Fruit fly (Drosophila melanogaster) whole organism, embryonic: ENCODE data around the gene CG13114.
A peak's percentile ranks its signal among the peaks of the same experiment; 100 is the strongest.

Experiments used
- Abd-B ChIP-seq: fragments of 200-800 bp; sonication (Bioruptor generic); optimal IDR thresholded peaks from 2 replicates; lab custom pipeline; 2018; ENCODE audit warnings: missing biosample characterization, mild to moderate bottlenecking, missing genetic modification characterization, moderate library complexity
- BEAF-32 ChIP-seq: fragments of 200-800 bp; sonication (Bioruptor generic); optimal IDR thresholded peaks from 3 replicates; lab custom pipeline; 2017; ENCODE audit warnings: missing biosample characterization, missing genetic modification characterization, mild to moderate bottlenecking, moderate library complexity, missing genetic modification reagents
- Blimp-1 ChIP-seq: fragments of 200-800 bp; sonication (Bioruptor generic); optimal IDR thresholded peaks from 3 replicates; lab custom pipeline; 2018; ENCODE audit warnings: missing biosample characterization, missing genetic modification characterization, mild to moderate bottlenecking, moderate library complexity, missing genetic modification reagents
- BtbVII ChIP-seq: fragments of 200-800 bp; sonication (Bioruptor generic); optimal IDR thresholded peaks from 3 replicates; lab custom pipeline; 2017; ENCODE audit warnings: missing biosample characterization, mild to moderate bottlenecking, missing genetic modification characterization
- Bteb2 ChIP-seq: fragments of 200-800 bp; sonication (Bioruptor generic); optimal IDR thresholded peaks from 2 replicates; lab custom pipeline; 2016; ENCODE audit warnings: missing biosample characterization, missing genetic modification characterization
- CG10209 ChIP-seq: fragments of 200-800 bp; sonication (Bioruptor generic); optimal IDR thresholded peaks from 3 replicates; lab custom pipeline; 2017; ENCODE audit warnings: missing biosample characterization, mild to moderate bottlenecking, missing genetic modification characterization, missing genetic modification reagents
- CG11085 ChIP-seq: fragments of 200-800 bp; sonication (Bioruptor generic); IDR thresholded peaks from 2 replicates; pipeline ENCODE4 v1.3.6; 2022; ENCODE audit warnings: missing biosample characterization, missing genetic modification characterization
- CG11398 ChIP-seq: fragments of 200-800 bp; sonication (Bioruptor generic); optimal IDR thresholded peaks from 2 replicates; lab custom pipeline; 2016; ENCODE audit warnings: missing biosample characterization, missing genetic modification characterization
- CG11504 ChIP-seq: fragments of 200-800 bp; sonication (Bioruptor generic); optimal IDR thresholded peaks from 3 replicates; lab custom pipeline; 2019; ENCODE audit warnings: missing biosample characterization, mild to moderate bottlenecking, missing genetic modification characterization, moderate library complexity
- CG13424 ChIP-seq: fragments of 200-800 bp; sonication (Bioruptor generic); optimal IDR thresholded peaks from 2 replicates; lab custom pipeline; 2019; ENCODE audit warnings: missing biosample characterization, mild to moderate bottlenecking, missing genetic modification characterization, moderate library complexity
- CG14965 ChIP-seq: fragments of 200-800 bp; sonication (Bioruptor generic); optimal IDR thresholded peaks from 2 replicates; lab custom pipeline; 2016; ENCODE audit warnings: missing biosample characterization, missing genetic modification characterization, borderline replicate concordance
- CG1603 ChIP-seq: fragments of 200-800 bp; sonication (Bioruptor generic); optimal IDR thresholded peaks from 2 replicates; lab custom pipeline; 2019; ENCODE audit warnings: missing biosample characterization, mild to moderate bottlenecking, missing genetic modification characterization, moderate library complexity
- CG17359 ChIP-seq: fragments of 200-800 bp; sonication (Bioruptor generic); optimal IDR thresholded peaks from 3 replicates; lab custom pipeline; 2018; ENCODE audit warnings: missing biosample characterization, mild to moderate bottlenecking, missing genetic modification characterization, moderate library complexity
- CG17829 ChIP-seq: fragments of 200-800 bp; optimal IDR thresholded peaks from 2 replicates; lab custom pipeline; 2019; ENCODE audit warnings: missing biosample characterization, mild to moderate bottlenecking, missing genetic modification characterization, moderate library complexity
- CG18599 ChIP-seq: fragments of 200-800 bp; sonication (Bioruptor generic); optimal IDR thresholded peaks from 3 replicates; lab custom pipeline; 2017; ENCODE audit warnings: missing biosample characterization, missing genetic modification characterization, mild to moderate bottlenecking, moderate library complexity, missing genetic modification reagents
- CG2116 ChIP-seq: fragments of 200-800 bp; sonication (Bioruptor generic); optimal IDR thresholded peaks from 3 replicates; lab custom pipeline; 2018; ENCODE audit warnings: missing biosample characterization, mild to moderate bottlenecking, missing genetic modification characterization
- CG32772 ChIP-seq: fragments of 200-800 bp; sonication (Bioruptor generic); IDR thresholded peaks from 2 replicates; pipeline ENCODE4 v1.3.6; 2022; ENCODE audit warnings: missing biosample characterization, missing genetic modification characterization
- CG6689 ChIP-seq: fragments of 200-800 bp; sonication (Bioruptor generic); IDR thresholded peaks from 2 replicates; pipeline ENCODE4 v1.3.6; 2022; ENCODE audit warnings: missing biosample characterization, missing genetic modification characterization
- CG7357 ChIP-seq: fragments of 200-800 bp; sonication (Bioruptor generic); IDR thresholded peaks from 3 replicates; pipeline ENCODE4 v1.3.6; 2022; ENCODE audit warnings: missing biosample characterization, missing genetic modification characterization
- CG8089 ChIP-seq: fragments of 200-800 bp; sonication (Bioruptor generic); optimal IDR thresholded peaks from 3 replicates; lab custom pipeline; 2016; ENCODE audit warnings: missing biosample characterization, missing genetic modification characterization
- CTCF ChIP-seq: fragments of 200-800 bp; sonication (Bioruptor generic); optimal IDR thresholded peaks from 2 replicates; lab custom pipeline; 2017; ENCODE audit warnings: missing biosample characterization, mild to moderate bottlenecking, missing genetic modification characterization, moderate library complexity
- D19B ChIP-seq: fragments of 200-800 bp; sonication (Bioruptor generic); optimal IDR thresholded peaks from 2 replicates; lab custom pipeline; 2017; ENCODE audit warnings: missing biosample characterization, mild to moderate bottlenecking, missing genetic modification characterization
- Dref ChIP-seq: fragments of 200-800 bp; sonication (Bioruptor generic); IDR thresholded peaks from 2 replicates; pipeline ENCODE4 v1.3.6; 2022; ENCODE audit warnings: missing biosample characterization, missing genetic modification characterization
- Ets97D ChIP-seq: fragments of 200-800 bp; sonication (Bioruptor generic); optimal IDR thresholded peaks from 3 replicates; lab custom pipeline; 2016; ENCODE audit warnings: missing biosample characterization, missing genetic modification characterization
- HmgZ ChIP-seq: fragments of 200-800 bp; sonication (Bioruptor generic); optimal IDR thresholded peaks from 2 replicates; lab custom pipeline; 2018; ENCODE audit warnings: missing biosample characterization, mild to moderate bottlenecking, missing genetic modification characterization
- Lhr ChIP-seq: fragments of 200-800 bp; sonication (Bioruptor generic); optimal IDR thresholded peaks from 3 replicates; lab custom pipeline; 2017; ENCODE audit warnings: mild to moderate bottlenecking, missing biosample characterization, missing genetic modification reagents, missing genetic modification characterization
- Meics ChIP-seq: fragments of 200-800 bp; sonication (Bioruptor generic); optimal IDR thresholded peaks from 2 replicates; lab custom pipeline; 2017; ENCODE audit warnings: missing biosample characterization, mild to moderate bottlenecking, missing genetic modification characterization
- NK7.1 ChIP-seq: fragments of 200-800 bp; sonication (Bioruptor generic); optimal IDR thresholded peaks from 3 replicates; lab custom pipeline; 2016; ENCODE audit warnings: missing biosample characterization, missing genetic modification characterization
- Ptx1 ChIP-seq: fragments of 200-800 bp; sonication (Bioruptor generic); IDR thresholded peaks from 2 replicates; pipeline ENCODE4 v1.3.6; 2022; ENCODE audit warnings: missing biosample characterization, missing genetic modification characterization
- Rfx ChIP-seq: fragments of 200-800 bp; sonication (Bioruptor generic); IDR thresholded peaks from 2 replicates; pipeline ENCODE4 v1.3.6; 2022; ENCODE audit warnings: missing biosample characterization, missing genetic modification characterization
- caup ChIP-seq: fragments of 200-800 bp; sonication (Bioruptor generic); optimal IDR thresholded peaks from 3 replicates; lab custom pipeline; 2017; ENCODE audit warnings: missing biosample characterization, mild to moderate bottlenecking, missing genetic modification characterization, moderate library complexity; ENCODE audit not compliant: severe bottlenecking
- chn ChIP-seq: fragments of 200-800 bp; sonication (Bioruptor generic); optimal IDR thresholded peaks from 2 replicates; lab custom pipeline; 2016; ENCODE audit warnings: missing biosample characterization, missing genetic modification characterization
- exex ChIP-seq: fragments of 200-800 bp; sonication (Bioruptor generic); optimal IDR thresholded peaks from 4 replicates; lab custom pipeline; 2018; ENCODE audit warnings: missing biosample characterization, mild to moderate bottlenecking, missing genetic modification characterization, moderate library complexity
- gem ChIP-seq: fragments of 200-800 bp; sonication (Bioruptor generic); optimal IDR thresholded peaks from 2 replicates; lab custom pipeline; 2019; ENCODE audit warnings: missing biosample characterization, mild to moderate bottlenecking, missing genetic modification characterization, moderate library complexity
- gt ChIP-seq: fragments of 200-800 bp; sonication (Bioruptor generic); IDR thresholded peaks from 2 replicates; pipeline ENCODE4 v1.3.6; 2022; ENCODE audit warnings: missing biosample characterization, missing genetic modification characterization
- ind ChIP-seq: fragments of 200-800 bp; sonication (Bioruptor generic); optimal IDR thresholded peaks from 3 replicates; lab custom pipeline; 2016; ENCODE audit warnings: missing biosample characterization, missing genetic modification characterization
- lov ChIP-seq, 2 experiments: fragments of 200-800 bp in 1 of 2; fragments of >200 bp in 1 of 2; sonication (Bioruptor generic) in 1 of 2; IDR thresholded peaks in 1 of 2; optimal IDR thresholded peaks in 1 of 2; 2 replicates in 1 of 2; 3 replicates in 1 of 2; pipeline versions ENCODE4 v1.3.6 to Lab custom; 2017 to 2022; ENCODE audit warnings: missing biosample characterization in 1 of 2, missing genetic modification characterization in 1 of 2
- pan ChIP-seq, 4 experiments: fragments of >200 bp in 3 of 4; fragments of 200-800 bp in 1 of 4; sonication (Bioruptor generic) in 1 of 4; optimal IDR thresholded peaks in 3 of 4; IDR thresholded peaks in 1 of 4; 2 replicates each; pipeline versions ENCODE4 v1.3.6 to Lab custom; 2017 to 2022; ENCODE audit warnings: missing biosample characterization in 2 of 4, missing genetic modification characterization in 2 of 4, mixed read lengths in 1 of 4
- pita ChIP-seq: fragments of 200-800 bp; sonication (Bioruptor generic); optimal IDR thresholded peaks from 2 replicates; lab custom pipeline; 2017; ENCODE audit warnings: missing biosample characterization, mild to moderate bottlenecking, missing genetic modification characterization
- pnt ChIP-seq: fragments of 200-800 bp; sonication (Bioruptor generic); optimal IDR thresholded peaks from 3 replicates; lab custom pipeline; 2016; ENCODE audit warnings: missing biosample characterization, missing genetic modification characterization
- ranshi ChIP-seq: fragments of 200-800 bp; sonication (Bioruptor generic); IDR thresholded peaks from 2 replicates; pipeline ENCODE4 v1.3.6; 2022; ENCODE audit warnings: missing biosample characterization, missing genetic modification characterization
- row ChIP-seq: fragments of 200-800 bp; sonication (Bioruptor generic); IDR thresholded peaks from 3 replicates; pipeline ENCODE4 v1.3.6; 2022; ENCODE audit warnings: missing biosample characterization, missing genetic modification characterization
- sens ChIP-seq: fragments of 200-800 bp; sonication (Bioruptor generic); peaks from one replicate; lab custom pipeline; 2016; ENCODE audit warnings: missing biosample characterization, missing genetic modification characterization
- tin ChIP-seq: fragments of 200-800 bp; sonication (Bioruptor generic); optimal IDR thresholded peaks from 3 replicates; lab custom pipeline; 2016; ENCODE audit warnings: missing biosample characterization, missing genetic modification characterization
- tio ChIP-seq: fragments of 200-800 bp; sonication (Bioruptor generic); optimal IDR thresholded peaks from 2 replicates; lab custom pipeline; 2017; ENCODE audit warnings: missing biosample characterization, missing genetic modification characterization, inconsistent platforms
- tna ChIP-seq: fragments of 200-800 bp; sonication (Bioruptor generic); IDR thresholded peaks from 2 replicates; pipeline ENCODE4 v1.3.6; 2022; ENCODE audit warnings: missing biosample characterization, missing genetic modification characterization; ENCODE audit not compliant: partially characterized antibody
- toy ChIP-seq: fragments of 200-800 bp; sonication (Bioruptor generic); IDR thresholded peaks from 2 replicates; pipeline ENCODE4 v1.3.6; 2022; ENCODE audit warnings: missing biosample characterization, missing genetic modification characterization
- trem ChIP-seq: fragments of 200-800 bp; optimal IDR thresholded peaks from 3 replicates; lab custom pipeline; 2019; ENCODE audit warnings: missing biosample characterization, mild to moderate bottlenecking, missing genetic modification characterization, moderate library complexity
- tx ChIP-seq: fragments of 200-800 bp; sonication (Bioruptor generic); optimal IDR thresholded peaks from 2 replicates; lab custom pipeline; 2016; ENCODE audit warnings: missing biosample characterization, missing genetic modification characterization
- wek ChIP-seq: fragments of 200-800 bp; sonication (Bioruptor generic); optimal IDR thresholded peaks from 3 replicates; lab custom pipeline; 2018; ENCODE audit warnings: missing biosample characterization, mild to moderate bottlenecking, missing genetic modification characterization, moderate library complexity

CG13114 gene

dm6 chr2L:9539988-9540573 lies 5.5 kb upstream of the CG13114 start, which contains the start of gene CG17855 (continued):
- TF ChIP-seq BtbVII (GFP tag; lab: Kevin White, UChicago) = no peak
- no peak for TF ChIP-seq toy (GFP tag; lab: Robert Waterston, UW)
- peak; percentile 43 for TF ChIP-seq pita (GFP tag; lab: Kevin White, UChicago)
- peak; percentile 15 for TF ChIP-seq Ets97D
- no peak for TF ChIP-seq tin (GFP tag; lab: Kevin White, UChicago)
- no peak for TF ChIP-seq CG8089 (GFP tag; lab: Kevin White, UChicago)
- no peak for TF ChIP-seq chn (GFP tag; lab: Kevin White, UChicago)
- TF ChIP-seq Meics (GFP tag; lab: Kevin White, UChicago) = no peak
- TF ChIP-seq pnt (GFP tag; lab: Kevin White, UChicago) = no peak
- TF ChIP-seq tx (GFP tag; lab: Kevin White, UChicago) = no peak
- no peak for TF ChIP-seq CG10209 (GFP tag; lab: Kevin White, UChicago)
- TF ChIP-seq CG2116 (GFP tag; lab: Kevin White, UChicago) = peak; percentile 89
- no peak for TF ChIP-seq Blimp-1 (GFP tag; lab: Kevin White, UChicago)
- TF ChIP-seq Abd-B (GFP tag; lab: Kevin White, UChicago) = no peak
- no peak for TF ChIP-seq CG11085 (GFP tag; lab: Robert Waterston, UW)
- no peak for TF ChIP-seq CG7357 (GFP tag; lab: Robert Waterston, UW)
- no peak for TF ChIP-seq CG32772 (GFP tag; lab: Robert Waterston, UW)
- TF ChIP-seq CG17359 (tag; lab: Kevin White, UChicago) = peak; percentile 0
- TF ChIP-seq tio = no peak
- TF ChIP-seq CG1603 = no peak
- TF ChIP-seq trem (tag; lab: Kevin White, UChicago) = no peak
- TF ChIP-seq CTCF (GFP tag; lab: Kevin White, UChicago) = peak; percentile 95
- no peak for TF ChIP-seq HmgZ (tag; lab: Kevin White, UChicago)
- TF ChIP-seq CG17829 (tag; lab: Kevin White, UChicago) = peak; percentile 42
- TF ChIP-seq Ptx1 = no peak
- TF ChIP-seq row (GFP tag; lab: Robert Waterston, UW) = no peak
- TF ChIP-seq caup (GFP tag; lab: Kevin White, UChicago) = no peak
- TF ChIP-seq gem (tag; lab: Kevin White, UChicago) = no peak
- peak; percentile 5 for TF ChIP-seq Lhr
- TF ChIP-seq pan (optimal IDR thresholded peaks at IDR 0.05; lab: Kevin White, UChicago) = no peak
- TF ChIP-seq pan (GFP tag; optimal IDR thresholded peaks at IDR 0.05 in 1 of 2, IDR thresholded peaks at IDR 0.05 in 1 of 2) = no peak
- TF ChIP-seq CG13424 (tag; lab: Kevin White, UChicago) = no peak
- TF ChIP-seq gt (GFP tag; lab: Robert Waterston, UW) = no peak
- TF ChIP-seq NK7.1 = no peak
- TF ChIP-seq Rfx (GFP tag; lab: Robert Waterston, UW) = peak; percentile 32; the same call in 1 of the 2 replicates
- peak; percentile 43 for TF ChIP-seq Dref (GFP tag; lab: Robert Waterston, UW)
- TF ChIP-seq lov (optimal IDR thresholded peaks at IDR 0.05; lab: Kevin White, UChicago) = no peak
- TF ChIP-seq lov (GFP tag; IDR thresholded peaks at IDR 0.05; lab: Robert Waterston, UW) = no peak
- no peak for TF ChIP-seq Bteb2
- peak; percentile 21 for TF ChIP-seq BEAF-32 (GFP tag; lab: Kevin White, UChicago)
- no peak for TF ChIP-seq D19B (GFP tag; lab: Kevin White, UChicago)
- no peak for TF ChIP-seq CG11504
- TF ChIP-seq tna (GFP tag; lab: Robert Waterston, UW) = no peak
- TF ChIP-seq exex = peak; percentile 15
- TF ChIP-seq CG11398 = no peak
- peak; percentile 14 for TF ChIP-seq sens (GFP tag; lab: Kevin White, UChicago)
- TF ChIP-seq ind = no peak
- TF ChIP-seq ranshi (GFP tag; lab: Robert Waterston, UW) = no peak
- TF ChIP-seq wek (GFP tag; lab: Kevin White, UChicago) = no peak
- TF ChIP-seq CG18599 (GFP tag; lab: Kevin White, UChicago) = no peak
- TF ChIP-seq CG14965 (GFP tag; lab: Kevin White, UChicago) = no peak
- TF ChIP-seq CG6689 (GFP tag; lab: Robert Waterston, UW) = no peak
